Worm (Caenorhabditis elegans) whole organism, L1 larva: ENCODE results near the gene F40F12.9.

Experiments used
- C04F5.9 ChIP-seq: sonication (generic microtip); optimal IDR thresholded peaks from 2 replicates; lab custom pipeline; 2016; ENCODE audit warnings: missing genetic modification characterization, missing compliant biosample characterization
- F16B12.6 ChIP-seq: fragments of 150-350 bp; optimal IDR thresholded peaks from 2 replicates; lab custom pipeline; 2014; ENCODE audit warnings: missing biosample characterization, missing genetic modification characterization
- aly-2 ChIP-seq: fragments of 150-350 bp; optimal IDR thresholded peaks from 2 replicates; lab custom pipeline; 2014; ENCODE audit warnings: missing biosample characterization, missing genetic modification characterization
- blmp-1 ChIP-seq: fragments of 150-350 bp; optimal IDR thresholded peaks from 2 replicates; lab custom pipeline; 2014; ENCODE audit warnings: missing biosample characterization, missing genetic modification characterization
- ceh-82 ChIP-seq, 3 experiments: fragments of 150-350 bp in 1 of 3; sonication (generic microtip) in 2 of 3; optimal IDR thresholded peaks; 2 replicates each; lab custom pipeline; 2014 to 2017; ENCODE audit warnings: missing biosample characterization in 3 of 3, missing genetic modification characterization in 3 of 3
- fos-1 ChIP-seq: fragments of 150-350 bp; optimal IDR thresholded peaks from 2 replicates; lab custom pipeline; 2014; ENCODE audit warnings: missing biosample characterization, missing genetic modification characterization
- lin-15B ChIP-seq: fragments of 150-350 bp; sonication (generic microtip); optimal IDR thresholded peaks from 3 replicates; lab custom pipeline; 2014; ENCODE audit warnings: missing biosample characterization, missing genetic modification characterization
- lsy-2 ChIP-seq, 2 experiments: fragments of 150-350 bp; optimal IDR thresholded peaks; 2 replicates each; lab custom pipeline; 2014; ENCODE audit warnings: missing biosample characterization in 2 of 2, missing genetic modification characterization in 2 of 2
- nhr-11 ChIP-seq: fragments of 150-350 bp; optimal IDR thresholded peaks from 2 replicates; lab custom pipeline; 2014; ENCODE audit warnings: missing biosample characterization, missing genetic modification characterization
- nhr-28 ChIP-seq: fragments of 150-350 bp; optimal IDR thresholded peaks from 2 replicates; lab custom pipeline; 2014; ENCODE audit warnings: missing biosample characterization, missing genetic modification characterization
- pax-3 ChIP-seq: fragments of 200-800 bp; sonication (Bioruptor generic); optimal IDR thresholded peaks from 2 replicates; lab custom pipeline; 2018; ENCODE audit warnings: mild to moderate bottlenecking, missing genetic modification characterization, moderate library complexity, missing compliant biosample characterization
- rnt-1 ChIP-seq: sonication (generic microtip); optimal IDR thresholded peaks from 2 replicates; lab custom pipeline; 2016; ENCODE audit warnings: mild to moderate bottlenecking, missing genetic modification characterization, moderate library complexity, missing compliant biosample characterization
- unc-62 ChIP-seq: fragments of 150-350 bp; optimal IDR thresholded peaks from 2 replicates; lab custom pipeline; 2014; ENCODE audit warnings: missing biosample characterization, missing genetic modification reagents, missing genetic modification characterization
- zag-1 ChIP-seq: fragments of 150-350 bp; optimal IDR thresholded peaks from 2 replicates; lab custom pipeline; 2014; ENCODE audit warnings: missing biosample characterization, missing genetic modification characterization

ce11 chrIII:9956665-9957401, 45.7 kb downstream of the F40F12.9 start, which contains the start of gene alx-1:
- TF ChIP-seq nhr-28 (tag; lab: Kevin White, UChicago) (no peak), rnt-1 (tag; lab: Kevin White, UChicago) (no peak), lin-15B (tag; lab: Kevin White, UChicago) (no peak), blmp-1 (tag; lab: Kevin White, UChicago) (no peak), lsy-2 (tag; optimal IDR thresholded peaks at IDR 0.05; lab: Kevin White, UChicago) (no peak), C04F5.9 (tag; lab: Kevin White, UChicago) (no peak), pax-3 (no peak), unc-62 (no peak), nhr-11 (no peak), zag-1 (no peak), ceh-82 (tag; optimal IDR thresholded peaks at IDR 0.05; lab: Kevin White, UChicago) (no peak), F16B12.6 (tag; lab: Kevin White, UChicago) (no peak), aly-2 (no peak), fos-1 (tag; lab: Kevin White, UChicago) (peak; percentile 27)
